Fruit fly (Drosophila melanogaster) whole organism, embryonic: ENCODE data around the gene CG15888.
A peak's percentile ranks its signal among the peaks of the same experiment; 100 is the strongest.

Experiments used
- Awh ChIP-seq: fragments of 200-800 bp; sonication (Bioruptor generic); IDR thresholded peaks from 2 replicates; pipeline ENCODE4, ENCODE4 v1.3.6; 2022; ENCODE audit warnings: missing biosample characterization, missing genetic modification characterization
- CG10267 ChIP-seq: fragments of 200-800 bp; sonication (Bioruptor generic); optimal IDR thresholded peaks from 2 replicates; lab custom pipeline; 2018; ENCODE audit warnings: missing biosample characterization, mild to moderate bottlenecking, missing genetic modification characterization, moderate library complexity
- CG10462 ChIP-seq: fragments of 200-800 bp; sonication (Bioruptor generic); optimal IDR thresholded peaks from 2 replicates; lab custom pipeline; 2016; ENCODE audit warnings: missing biosample characterization, missing genetic modification characterization
- CG12219 ChIP-seq: fragments of 200-800 bp; sonication (Bioruptor generic); optimal IDR thresholded peaks from 3 replicates; lab custom pipeline; 2018; ENCODE audit warnings: missing biosample characterization, mild to moderate bottlenecking, missing genetic modification characterization
- CG12769 ChIP-seq: fragments of 200-800 bp; sonication (Bioruptor generic); optimal IDR thresholded peaks from 2 replicates; lab custom pipeline; 2019; ENCODE audit warnings: missing biosample characterization, mild to moderate bottlenecking, missing genetic modification characterization, moderate library complexity
- CG12942 ChIP-seq: fragments of 200-800 bp; sonication (Bioruptor generic); optimal IDR thresholded peaks from 3 replicates; lab custom pipeline; 2016; ENCODE audit warnings: missing biosample characterization, missing genetic modification characterization
- CG13296 ChIP-seq: fragments of 200-800 bp; sonication (Bioruptor generic); optimal IDR thresholded peaks from 3 replicates; lab custom pipeline; 2018; ENCODE audit warnings: missing biosample characterization, mild to moderate bottlenecking, missing genetic modification characterization
- CG15011 ChIP-seq: fragments of 200-800 bp; sonication (Bioruptor generic); optimal IDR thresholded peaks from 3 replicates; lab custom pipeline; 2018; ENCODE audit warnings: missing biosample characterization, mild to moderate bottlenecking, missing genetic modification characterization
- CG15479 ChIP-seq: fragments of 200-800 bp; sonication (Bioruptor generic); optimal IDR thresholded peaks from 3 replicates; lab custom pipeline; 2019; ENCODE audit warnings: missing biosample characterization, mild to moderate bottlenecking, missing genetic modification characterization, moderate library complexity
- CG1603 ChIP-seq: fragments of 200-800 bp; sonication (Bioruptor generic); optimal IDR thresholded peaks from 2 replicates; lab custom pipeline; 2019; ENCODE audit warnings: missing biosample characterization, mild to moderate bottlenecking, missing genetic modification characterization, moderate library complexity
- CG16779 ChIP-seq: fragments of 200-800 bp; sonication (Bioruptor generic); IDR thresholded peaks from 2 replicates; pipeline ENCODE4 v1.3.6; 2022; ENCODE audit warnings: missing biosample characterization, missing genetic modification characterization
- CG17186 ChIP-seq: fragments of 200-800 bp; sonication (Bioruptor generic); optimal IDR thresholded peaks from 3 replicates; lab custom pipeline; 2017; ENCODE audit warnings: missing biosample characterization, missing genetic modification reagents, missing genetic modification characterization
- CG2120 ChIP-seq: fragments of 200-800 bp; sonication (Bioruptor generic); optimal IDR thresholded peaks from 3 replicates; lab custom pipeline; 2016; ENCODE audit warnings: missing biosample characterization, missing genetic modification characterization
- CG2199 ChIP-seq: fragments of 200-800 bp; sonication (Bioruptor generic); IDR thresholded peaks from 3 replicates; pipeline ENCODE4 v1.3.6; 2022; ENCODE audit warnings: missing biosample characterization, missing genetic modification characterization
- CG31388 ChIP-seq: fragments of 200-800 bp; sonication (Bioruptor generic); optimal IDR thresholded peaks from 2 replicates; lab custom pipeline; 2016; ENCODE audit warnings: missing biosample characterization, missing genetic modification characterization
- CG7963 ChIP-seq: fragments of 200-800 bp; sonication (Bioruptor generic); IDR thresholded peaks from 3 replicates; pipeline ENCODE4 v1.3.6; 2022; ENCODE audit warnings: missing biosample characterization, missing genetic modification characterization; ENCODE audit not compliant: partially characterized antibody
- CG8944 ChIP-seq: fragments of 200-800 bp; sonication (Bioruptor generic); optimal IDR thresholded peaks from 3 replicates; lab custom pipeline; 2016; ENCODE audit warnings: missing biosample characterization, missing genetic modification characterization
- CG9876 ChIP-seq: fragments of 200-800 bp; sonication (Bioruptor generic); optimal IDR thresholded peaks from 2 replicates; lab custom pipeline; 2016; ENCODE audit warnings: missing biosample characterization, missing genetic modification characterization
- Dp ChIP-seq: fragments of 200-800 bp; sonication (Bioruptor generic); optimal IDR thresholded peaks from 2 replicates; lab custom pipeline; 2018; ENCODE audit warnings: missing biosample characterization, mild to moderate bottlenecking, missing genetic modification characterization, moderate library complexity
- E2f1 ChIP-seq: fragments of 200-800 bp; sonication (Bioruptor generic); IDR thresholded peaks from 2 replicates; pipeline ENCODE4 v1.3.6; 2022; ENCODE audit warnings: missing biosample characterization, missing genetic modification characterization
- Eip74EF ChIP-seq, 2 experiments: fragments of 200-800 bp in 1 of 2; fragments of >200 bp in 1 of 2; sonication (Bioruptor generic) in 1 of 2; optimal IDR thresholded peaks; 2 replicates each; lab custom pipeline; 2017 to 2019; ENCODE audit warnings: missing biosample characterization in 2 of 2, missing genetic modification characterization in 2 of 2, mild to moderate bottlenecking in 1 of 2, moderate library complexity in 1 of 2
- Nf-YC ChIP-seq: fragments of 200-800 bp; optimal IDR thresholded peaks from 3 replicates; lab custom pipeline; 2019; ENCODE audit warnings: missing biosample characterization, mild to moderate bottlenecking, missing genetic modification characterization, moderate library complexity
- Opbp ChIP-seq: fragments of 200-800 bp; sonication (Bioruptor generic); IDR thresholded peaks from 3 replicates; pipeline ENCODE4 v1.3.6; 2022; ENCODE audit warnings: missing biosample characterization, missing genetic modification characterization; ENCODE audit not compliant: partially characterized antibody
- Vsx1 ChIP-seq: fragments of 200-800 bp; sonication (Bioruptor generic); optimal IDR thresholded peaks from 2 replicates; lab custom pipeline; 2017; ENCODE audit warnings: missing biosample characterization, mild to moderate bottlenecking, missing genetic modification characterization, missing genetic modification reagents
- Xbp1 ChIP-seq: fragments of 200-800 bp; sonication (Bioruptor generic); optimal IDR thresholded peaks from 3 replicates; lab custom pipeline; 2016; ENCODE audit warnings: missing biosample characterization, mild to moderate bottlenecking, missing genetic modification characterization
- abd-A ChIP-seq: fragments of 200-800 bp; sonication (Bioruptor generic); optimal IDR thresholded peaks from 3 replicates; lab custom pipeline; 2019; ENCODE audit warnings: missing biosample characterization, mild to moderate bottlenecking, missing genetic modification characterization, moderate library complexity
- ac ChIP-seq: fragments of 200-800 bp; sonication (Bioruptor generic); optimal IDR thresholded peaks from 3 replicates; lab custom pipeline; 2017; ENCODE audit warnings: missing biosample characterization, mild to moderate bottlenecking, missing genetic modification characterization
- bsh ChIP-seq, 2 experiments: fragments of 200-800 bp; sonication (Bioruptor generic); optimal IDR thresholded peaks; 2 replicates each; lab custom pipeline; 2017 to 2018; ENCODE audit warnings: mild to moderate bottlenecking in 2 of 2, missing biosample characterization in 2 of 2, missing genetic modification characterization in 2 of 2, moderate library complexity in 1 of 2
- cato ChIP-seq: fragments of 200-800 bp; sonication (Bioruptor generic); optimal IDR thresholded peaks from 2 replicates; lab custom pipeline; 2016; ENCODE audit warnings: missing biosample characterization, missing genetic modification characterization, borderline replicate concordance
- gce ChIP-seq: fragments of 200-800 bp; sonication (Bioruptor generic); IDR thresholded peaks from 3 replicates; pipeline ENCODE4 v1.3.6; 2022; ENCODE audit warnings: missing biosample characterization, missing genetic modification characterization
- h ChIP-seq: fragments of >200 bp; optimal IDR thresholded peaks from 2 replicates; lab custom pipeline; 2017
- hbn ChIP-seq: fragments of 200-800 bp; sonication (Bioruptor generic); IDR thresholded peaks from 2 replicates; pipeline ENCODE4 v1.3.6; 2022; ENCODE audit warnings: missing biosample characterization, missing genetic modification characterization; ENCODE audit not compliant: partially characterized antibody
- her ChIP-seq: fragments of 200-800 bp; sonication (Bioruptor generic); optimal IDR thresholded peaks from 2 replicates; lab custom pipeline; 2016; ENCODE audit warnings: missing biosample characterization, missing genetic modification characterization
- hkb ChIP-seq, 2 experiments: fragments of 200-800 bp in 1 of 2; fragments of >200 bp in 1 of 2; sonication (Bioruptor generic) in 1 of 2; IDR thresholded peaks in 1 of 2; optimal IDR thresholded peaks in 1 of 2; 2 replicates each; pipeline versions ENCODE4 v1.3.6 to Lab custom; 2017 to 2022; ENCODE audit warnings: missing biosample characterization in 1 of 2, missing genetic modification characterization in 1 of 2
- hth ChIP-seq: fragments of >200 bp; optimal IDR thresholded peaks from 2 replicates; lab custom pipeline; 2017; ENCODE audit warnings: inconsistent platforms
- klu ChIP-seq: fragments of 200-800 bp; sonication (Bioruptor generic); IDR thresholded peaks from 2 replicates; pipeline ENCODE4 v1.3.6; 2022; ENCODE audit warnings: missing biosample characterization, missing genetic modification characterization
- lilli ChIP-seq: fragments of 200-800 bp; sonication (Bioruptor generic); optimal IDR thresholded peaks from 3 replicates; lab custom pipeline; 2016; ENCODE audit warnings: missing biosample characterization, missing genetic modification characterization
- nau ChIP-seq: fragments of 200-800 bp; sonication (Bioruptor generic); optimal IDR thresholded peaks from 3 replicates; lab custom pipeline; 2017; ENCODE audit warnings: missing biosample characterization, mild to moderate bottlenecking, missing genetic modification characterization, missing genetic modification reagents
- onecut ChIP-seq: fragments of 200-800 bp; sonication (Bioruptor generic); IDR thresholded peaks from 2 replicates; pipeline ENCODE4 v1.3.6; 2022; ENCODE audit warnings: missing biosample characterization, missing genetic modification characterization
- row ChIP-seq: fragments of 200-800 bp; sonication (Bioruptor generic); IDR thresholded peaks from 3 replicates; pipeline ENCODE4 v1.3.6; 2022; ENCODE audit warnings: missing biosample characterization, missing genetic modification characterization
- run ChIP-seq: fragments of 200-800 bp; sonication (Bioruptor generic); optimal IDR thresholded peaks from 3 replicates; lab custom pipeline; 2018; ENCODE audit warnings: missing biosample characterization, mild to moderate bottlenecking, missing genetic modification characterization
- sima ChIP-seq: fragments of 200-800 bp; sonication (Bioruptor generic); optimal IDR thresholded peaks from 2 replicates; lab custom pipeline; 2016; ENCODE audit warnings: missing biosample characterization, missing genetic modification characterization
- slou ChIP-seq: fragments of 200-800 bp; sonication (Bioruptor generic); optimal IDR thresholded peaks from 3 replicates; lab custom pipeline; 2016; ENCODE audit warnings: missing biosample characterization, missing genetic modification characterization
- sob ChIP-seq: fragments of 200-800 bp; sonication (Bioruptor generic); IDR thresholded peaks from 2 replicates; pipeline ENCODE4 v1.3.6; 2022; ENCODE audit warnings: missing biosample characterization, missing genetic modification characterization
- stwl ChIP-seq: fragments of 200-800 bp; sonication (Bioruptor generic); optimal IDR thresholded peaks from 3 replicates; lab custom pipeline; 2018; ENCODE audit warnings: missing biosample characterization, mild to moderate bottlenecking, missing genetic modification characterization, moderate library complexity
- tio ChIP-seq: fragments of 200-800 bp; sonication (Bioruptor generic); optimal IDR thresholded peaks from 2 replicates; lab custom pipeline; 2017; ENCODE audit warnings: missing biosample characterization, missing genetic modification characterization, inconsistent platforms
- twi ChIP-seq: fragments of 200-800 bp; optimal IDR thresholded peaks from 2 replicates; lab custom pipeline; 2019; ENCODE audit warnings: missing biosample characterization, mild to moderate bottlenecking, missing genetic modification characterization, moderate library complexity
- unc-4 ChIP-seq: fragments of 200-800 bp; sonication (Bioruptor generic); IDR thresholded peaks from 2 replicates; pipeline ENCODE4 v1.3.6; 2022; ENCODE audit warnings: missing biosample characterization, missing genetic modification characterization; ENCODE audit not compliant: partially characterized antibody
- wdn ChIP-seq: fragments of 200-800 bp; sonication (Bioruptor generic); IDR thresholded peaks from 2 replicates; pipeline ENCODE4 v1.3.6; 2022; ENCODE audit warnings: missing biosample characterization, missing genetic modification characterization
- yki ChIP-seq: fragments of >200 bp; optimal IDR thresholded peaks from 3 replicates; lab custom pipeline; 2018

CG15888 gene

dm6 chr3R:13260114-13260673, 26.1 kb downstream of the CG15888 start, which contains the start of gene CG11686 (continued):
- TF ChIP-seq wdn (GFP tag; lab: Robert Waterston, UW) (no peak), hbn (GFP tag; lab: Robert Waterston, UW) (no peak), stwl (tag; lab: Kevin White, UChicago) (peak; percentile 9), h (lab: Kevin White, UChicago) (no peak), bsh (GFP tag; optimal IDR thresholded peaks at IDR 0.05; lab: Kevin White, UChicago) (peak in 1 of 2 experiments; percentile 45), CG12769 (tag; lab: Kevin White, UChicago) (peak; percentile 4), sob (0 out of 2 replicates have a peak, but pooled peaks have one; percentile 17), Dp (GFP tag; lab: Kevin White, UChicago) (peak; percentile 14), CG10462 (GFP tag; lab: Kevin White, UChicago) (no peak), CG31388 (GFP tag; lab: Kevin White, UChicago) (no peak), twi (no peak), CG2199 (GFP tag; lab: Robert Waterston, UW) (0 out of 3 replicates have a peak, but pooled peaks have one; percentile 30), sima (GFP tag; lab: Kevin White, UChicago) (no peak), run (tag; lab: Kevin White, UChicago) (no peak), CG15011 (GFP tag; lab: Kevin White, UChicago) (no peak), unc-4 (GFP tag; lab: Robert Waterston, UW) (no peak), hkb (optimal IDR thresholded peaks at IDR 0.05; lab: Kevin White, UChicago) (peak; percentile 99), hkb (GFP tag; IDR thresholded peaks at IDR 0.05; lab: Robert Waterston, UW) (no peak; the same call in 1 of the 2 replicates), Xbp1 (peak; percentile 5), gce (no peak), E2f1 (GFP tag; lab: Robert Waterston, UW) (peak; percentile 29; the same call in 1 of the 2 replicates), CG7963 (peak; percentile 25; the same call in 1 of the 3 replicates), CG8944 (GFP tag; lab: Kevin White, UChicago) (no peak), Awh (GFP tag; lab: Robert Waterston, UW) (no peak), CG9876 (GFP tag; lab: Kevin White, UChicago) (no peak), CG2120 (peak; percentile 48), CG13296 (GFP tag; lab: Kevin White, UChicago) (no peak), CG10267 (tag; lab: Kevin White, UChicago) (no peak), cato (no peak), CG16779 (GFP tag; lab: Robert Waterston, UW) (no peak), onecut (GFP tag; lab: Robert Waterston, UW) (0 out of 2 replicates have a peak, but pooled peaks have one; percentile 5), tio (GFP tag; lab: Kevin White, UChicago) (no peak), her (GFP tag; lab: Kevin White, UChicago) (no peak), Eip74EF (GFP tag; optimal IDR thresholded peaks at IDR 0.05; lab: Kevin White, UChicago) (no peak), Nf-YC (tag; lab: Kevin White, UChicago) (no peak), ac (GFP tag; lab: Kevin White, UChicago) (no peak), klu (no peak), Opbp (GFP tag; lab: Robert Waterston, UW) (no peak), CG15479 (GFP tag; lab: Kevin White, UChicago) (no peak), Vsx1 (GFP tag; lab: Kevin White, UChicago) (no peak), CG1603 (peak; percentile 18), slou (GFP tag; lab: Kevin White, UChicago) (no peak), abd-A (no peak), nau (GFP tag; lab: Kevin White, UChicago) (no peak), yki (lab: Kevin White, UChicago) (no peak), row (GFP tag; lab: Robert Waterston, UW) (peak; percentile 90), CG12942 (GFP tag; lab: Kevin White, UChicago) (no peak), hth (lab: Kevin White, UChicago) (no peak), CG17186 (peak; percentile 50), CG12219 (GFP tag; lab: Kevin White, UChicago) (no peak), lilli (GFP tag; lab: Kevin White, UChicago) (peak; percentile 6)
